Fruit fly (Drosophila melanogaster) whole organism, embryonic: ENCODE results near the gene CG34331.
A peak's percentile ranks its signal among the peaks of the same experiment; 100 is the strongest.

Experiments
- CG10321 ChIP-seq: fragments of 200-800 bp; sonication (Bioruptor generic); IDR thresholded peaks from 2 replicates; pipeline ENCODE4 v1.3.6; 2022; ENCODE audit warnings: missing biosample characterization, missing genetic modification characterization
- CG10462 ChIP-seq: fragments of 200-800 bp; sonication (Bioruptor generic); optimal IDR thresholded peaks from 2 replicates; lab custom pipeline; 2016; ENCODE audit warnings: missing biosample characterization, missing genetic modification characterization
- CG13296 ChIP-seq: fragments of 200-800 bp; sonication (Bioruptor generic); optimal IDR thresholded peaks from 3 replicates; lab custom pipeline; 2018; ENCODE audit warnings: missing biosample characterization, mild to moderate bottlenecking, missing genetic modification characterization
- CG15073 ChIP-seq: fragments of 200-800 bp; sonication (Bioruptor generic); optimal IDR thresholded peaks from 2 replicates; lab custom pipeline; 2016; ENCODE audit warnings: missing biosample characterization, missing genetic modification characterization
- CG16863 ChIP-seq: fragments of 200-800 bp; sonication (Bioruptor generic); optimal IDR thresholded peaks from 3 replicates; lab custom pipeline; 2016; ENCODE audit warnings: missing biosample characterization, missing genetic modification characterization
- CG2202 ChIP-seq: fragments of 200-800 bp; sonication (Bioruptor generic); optimal IDR thresholded peaks from 2 replicates; lab custom pipeline; 2018; ENCODE audit warnings: missing biosample characterization, mild to moderate bottlenecking, missing genetic modification characterization
- CG2678 ChIP-seq: fragments of 200-800 bp; sonication (Bioruptor generic); optimal IDR thresholded peaks from 3 replicates; lab custom pipeline; 2019; ENCODE audit warnings: missing biosample characterization, mild to moderate bottlenecking, missing genetic modification characterization, moderate library complexity
- CG30403 ChIP-seq: fragments of 200-800 bp; sonication (Bioruptor generic); optimal IDR thresholded peaks from 3 replicates; lab custom pipeline; 2016; ENCODE audit warnings: missing biosample characterization, missing genetic modification characterization
- CG4328 ChIP-seq: fragments of 200-800 bp; sonication (Bioruptor generic); optimal IDR thresholded peaks from 3 replicates; lab custom pipeline; 2017; ENCODE audit warnings: missing biosample characterization, missing genetic modification reagents, missing genetic modification characterization
- CG5245 ChIP-seq: fragments of 200-800 bp; sonication (Bioruptor generic); optimal IDR thresholded peaks from 3 replicates; lab custom pipeline; 2016; ENCODE audit warnings: missing biosample characterization, missing genetic modification characterization
- CG6683 ChIP-seq: fragments of 200-800 bp; sonication (Bioruptor generic); optimal IDR thresholded peaks from 2 replicates; lab custom pipeline; 2017; ENCODE audit warnings: missing biosample characterization, mild to moderate bottlenecking, missing genetic modification characterization, missing genetic modification reagents
- CG7372 ChIP-seq: fragments of 200-800 bp; sonication (Bioruptor generic); IDR thresholded peaks from 2 replicates; pipeline ENCODE4 v1.3.6; 2022; ENCODE audit warnings: missing biosample characterization, missing genetic modification characterization
- CG8388 ChIP-seq: fragments of 200-800 bp; sonication (Bioruptor generic); optimal IDR thresholded peaks from 2 replicates; lab custom pipeline; 2019; ENCODE audit warnings: missing biosample characterization, mild to moderate bottlenecking, missing genetic modification characterization, moderate library complexity
- CG8765 ChIP-seq: fragments of 200-800 bp; sonication (Bioruptor generic); IDR thresholded peaks from 2 replicates; pipeline ENCODE4 v1.3.6; 2022; ENCODE audit warnings: missing biosample characterization, missing genetic modification characterization
- CG9215 ChIP-seq: fragments of 200-800 bp; sonication (Bioruptor generic); IDR thresholded peaks from 2 replicates; pipeline ENCODE4 v1.3.6; 2022; ENCODE audit warnings: missing biosample characterization, missing genetic modification characterization
- CG9932 ChIP-seq: fragments of 200-800 bp; sonication (Bioruptor generic); IDR thresholded peaks from 2 replicates; pipeline ENCODE4 v1.3.6; 2022; ENCODE audit warnings: missing biosample characterization, missing genetic modification characterization
- CoRest ChIP-seq: fragments of 200-800 bp; sonication (Bioruptor generic); optimal IDR thresholded peaks from 3 replicates; lab custom pipeline; 2018; ENCODE audit warnings: missing biosample characterization, mild to moderate bottlenecking, missing genetic modification characterization, moderate library complexity
- Deaf1 ChIP-seq: fragments of 200-800 bp; optimal IDR thresholded peaks from 3 replicates; lab custom pipeline; 2019; ENCODE audit warnings: missing biosample characterization, mild to moderate bottlenecking, missing genetic modification characterization, moderate library complexity
- Fer3 ChIP-seq: fragments of 200-800 bp; sonication (Bioruptor generic); optimal IDR thresholded peaks from 2 replicates; lab custom pipeline; 2018; ENCODE audit warnings: missing biosample characterization, mild to moderate bottlenecking, missing genetic modification characterization, moderate library complexity
- Hr3 ChIP-seq: fragments of 200-800 bp; sonication (Bioruptor generic); optimal IDR thresholded peaks from 3 replicates; lab custom pipeline; 2016; ENCODE audit warnings: missing biosample characterization, missing genetic modification characterization
- NfI ChIP-seq: fragments of 200-800 bp; sonication (Bioruptor generic); optimal IDR thresholded peaks from 3 replicates; lab custom pipeline; 2018; ENCODE audit warnings: missing biosample characterization, mild to moderate bottlenecking, missing genetic modification characterization, moderate library complexity
- Oli ChIP-seq: fragments of 200-800 bp; sonication (Bioruptor generic); optimal IDR thresholded peaks from 2 replicates; lab custom pipeline; 2018; ENCODE audit warnings: missing biosample characterization, mild to moderate bottlenecking, missing genetic modification characterization, moderate library complexity
- Sox100B ChIP-seq: fragments of 200-800 bp; sonication (Bioruptor generic); optimal IDR thresholded peaks from 3 replicates; lab custom pipeline; 2018; ENCODE audit warnings: missing biosample characterization, mild to moderate bottlenecking, missing genetic modification characterization
- Tbp ChIP-seq: fragments of >200 bp; optimal IDR thresholded peaks from 2 replicates; lab custom pipeline; 2018; ENCODE audit warnings: missing biosample characterization, missing genetic modification characterization
- Trl ChIP-seq, 3 experiments: fragments of >200 bp in 2 of 3; fragments of 200-800 bp in 1 of 3; sonication (Bioruptor generic) in 1 of 3; optimal IDR thresholded peaks; 2 replicates in 1 of 3; 3 replicates in 2 of 3; lab custom pipeline; 2016 to 2017; ENCODE audit warnings: missing biosample characterization in 1 of 3, missing genetic modification characterization in 1 of 3
- al ChIP-seq: fragments of 200-800 bp; sonication (Bioruptor generic); IDR thresholded peaks from 2 replicates; pipeline ENCODE4 v1.3.6; 2022; ENCODE audit warnings: missing biosample characterization, missing genetic modification characterization
- amos ChIP-seq: fragments of 200-800 bp; sonication (Bioruptor generic); IDR thresholded peaks from 2 replicates; pipeline ENCODE4 v1.3.6; 2022; ENCODE audit warnings: missing biosample characterization, missing genetic modification characterization; ENCODE audit not compliant: partially characterized antibody
- bigmax ChIP-seq: fragments of 200-800 bp; sonication (Bioruptor generic); optimal IDR thresholded peaks from 2 replicates; lab custom pipeline; 2018; ENCODE audit warnings: missing biosample characterization, mild to moderate bottlenecking, missing genetic modification characterization
- btn ChIP-seq: fragments of 200-800 bp; sonication (Bioruptor generic); optimal IDR thresholded peaks from 2 replicates; lab custom pipeline; 2016; ENCODE audit warnings: missing biosample characterization, missing genetic modification characterization
- cg ChIP-seq: fragments of 200-800 bp; sonication (Bioruptor generic); optimal IDR thresholded peaks from 3 replicates; lab custom pipeline; 2019; ENCODE audit warnings: missing biosample characterization, mild to moderate bottlenecking, missing genetic modification characterization, moderate library complexity
- crol ChIP-seq: fragments of 200-800 bp; sonication (Bioruptor generic); IDR thresholded peaks from 2 replicates; pipeline ENCODE4 v1.3.6; 2022; ENCODE audit warnings: missing biosample characterization, missing genetic modification characterization
- emc ChIP-seq: fragments of 200-800 bp; sonication (Bioruptor generic); optimal IDR thresholded peaks from 2 replicates; lab custom pipeline; 2016; ENCODE audit warnings: missing biosample characterization, missing genetic modification characterization
- gce ChIP-seq: fragments of 200-800 bp; sonication (Bioruptor generic); IDR thresholded peaks from 3 replicates; pipeline ENCODE4 v1.3.6; 2022; ENCODE audit warnings: missing biosample characterization, missing genetic modification characterization
- grn ChIP-seq: fragments of 200-800 bp; sonication (Bioruptor generic); optimal IDR thresholded peaks from 3 replicates; lab custom pipeline; 2017; ENCODE audit warnings: missing biosample characterization, missing genetic modification characterization
- gt ChIP-seq: fragments of 200-800 bp; sonication (Bioruptor generic); IDR thresholded peaks from 2 replicates; pipeline ENCODE4 v1.3.6; 2022; ENCODE audit warnings: missing biosample characterization, missing genetic modification characterization
- insv ChIP-seq, 2 experiments: fragments of 200-800 bp; sonication (Bioruptor generic); optimal IDR thresholded peaks; 3 replicates each; lab custom pipeline; 2016 to 2018; ENCODE audit warnings: missing biosample characterization in 2 of 2, missing genetic modification characterization in 2 of 2
- kay ChIP-seq: fragments of 200-800 bp; sonication (Bioruptor generic); optimal IDR thresholded peaks from 2 replicates; lab custom pipeline; 2016; ENCODE audit warnings: missing biosample characterization, missing genetic modification characterization
- lilli ChIP-seq: fragments of 200-800 bp; sonication (Bioruptor generic); optimal IDR thresholded peaks from 3 replicates; lab custom pipeline; 2016; ENCODE audit warnings: missing biosample characterization, missing genetic modification characterization
- mld ChIP-seq: fragments of 200-800 bp; sonication (Bioruptor generic); IDR thresholded peaks from 3 replicates; pipeline ENCODE4 v1.3.6; 2022; ENCODE audit warnings: missing biosample characterization, missing genetic modification characterization; ENCODE audit not compliant: partially characterized antibody
- pan ChIP-seq, 4 experiments: fragments of >200 bp in 3 of 4; fragments of 200-800 bp in 1 of 4; sonication (Bioruptor generic) in 1 of 4; optimal IDR thresholded peaks in 3 of 4; IDR thresholded peaks in 1 of 4; 2 replicates each; pipeline versions ENCODE4 v1.3.6 to Lab custom; 2017 to 2022; ENCODE audit warnings: missing biosample characterization in 2 of 4, missing genetic modification characterization in 2 of 4, mixed read lengths in 1 of 4
- pho ChIP-seq: fragments of 200-800 bp; sonication (Bioruptor generic); optimal IDR thresholded peaks from 2 replicates; lab custom pipeline; 2016; ENCODE audit warnings: missing biosample characterization, missing genetic modification characterization
- prd ChIP-seq, 3 experiments: fragments of >200 bp in 2 of 3; fragments of 200-800 bp in 1 of 3; sonication (Bioruptor generic) in 1 of 3; optimal IDR thresholded peaks in 2 of 3; IDR thresholded peaks in 1 of 3; 2 replicates in 2 of 3; 3 replicates in 1 of 3; pipeline versions ENCODE4 v1.3.6 to Lab custom; 2017 to 2022; ENCODE audit warnings: missing biosample characterization in 1 of 3, missing genetic modification characterization in 1 of 3
- salm ChIP-seq: fragments of 200-800 bp; sonication (Bioruptor generic); optimal IDR thresholded peaks from 2 replicates; lab custom pipeline; 2018; ENCODE audit warnings: missing biosample characterization, mild to moderate bottlenecking, missing genetic modification characterization
- scrt ChIP-seq: fragments of 200-800 bp; sonication (Bioruptor generic); optimal IDR thresholded peaks from 2 replicates; lab custom pipeline; 2018; ENCODE audit warnings: missing biosample characterization, mild to moderate bottlenecking, missing genetic modification characterization, moderate library complexity
- sens ChIP-seq: fragments of 200-800 bp; sonication (Bioruptor generic); peaks from one replicate; lab custom pipeline; 2016; ENCODE audit warnings: missing biosample characterization, missing genetic modification characterization
- tgo ChIP-seq: fragments of 200-800 bp; sonication (Bioruptor generic); IDR thresholded peaks from 3 replicates; pipeline ENCODE4 v1.3.6; 2022; ENCODE audit warnings: missing biosample characterization, missing genetic modification characterization
- trh ChIP-seq: fragments of 200-800 bp; sonication (Bioruptor generic); optimal IDR thresholded peaks from 2 replicates; lab custom pipeline; 2016; ENCODE audit warnings: missing biosample characterization, missing genetic modification characterization
- ttk ChIP-seq: fragments of 200-800 bp; sonication (Bioruptor generic); IDR thresholded peaks from 2 replicates; pipeline ENCODE4 v2.1.2; 2022; ENCODE audit warnings: missing biosample characterization, missing genetic modification characterization
- tup ChIP-seq: fragments of 200-800 bp; sonication (Bioruptor generic); optimal IDR thresholded peaks from 2 replicates; lab custom pipeline; 2016; ENCODE audit warnings: missing biosample characterization, mild to moderate bottlenecking, missing genetic modification characterization, moderate library complexity
- zfh2 ChIP-seq: fragments of 200-800 bp; sonication (Bioruptor generic); optimal IDR thresholded peaks from 2 replicates; lab custom pipeline; 2016; ENCODE audit warnings: missing biosample characterization, missing genetic modification characterization

Gene CG34331

dm6 chrX:20147693-20148174, 25.5 kb downstream of the CG34331 start, which contains the start of gene aspr (continued):
- TF ChIP-seq amos (GFP tag; lab: Robert Waterston, UW) = no peak
- TF ChIP-seq mld (GFP tag; lab: Robert Waterston, UW) = no peak
- no peak for TF ChIP-seq CG2678 (tag; lab: Kevin White, UChicago)
- TF ChIP-seq CG9932 (GFP tag; lab: Robert Waterston, UW) = peak; percentile 50
- TF ChIP-seq zfh2 (GFP tag; lab: Kevin White, UChicago) = no peak
- no peak for TF ChIP-seq Trl (optimal IDR thresholded peaks at IDR 0.05; lab: Kevin White, UChicago)
- no peak for TF ChIP-seq Trl (GFP tag; optimal IDR thresholded peaks at IDR 0.05; lab: Kevin White, UChicago)
- TF ChIP-seq gt = no peak
- TF ChIP-seq bigmax = no peak
- TF ChIP-seq pan (optimal IDR thresholded peaks at IDR 0.05; lab: Kevin White, UChicago) = no peak
- no peak for TF ChIP-seq pan (GFP tag; optimal IDR thresholded peaks at IDR 0.05 in 1 of 2, IDR thresholded peaks at IDR 0.05 in 1 of 2)
- no peak for TF ChIP-seq CG8388 (GFP tag; lab: Kevin White, UChicago)
- TF ChIP-seq CG9215 (GFP tag; lab: Robert Waterston, UW) = 0 out of 2 replicates have a peak, but pooled peaks have one; percentile 13
- TF ChIP-seq CG15073 (GFP tag; lab: Kevin White, UChicago) = no peak
- no peak for TF ChIP-seq cg (GFP tag; lab: Kevin White, UChicago)
- TF ChIP-seq Tbp (GFP tag; lab: Kevin White, UChicago) = no peak
- no peak for TF ChIP-seq Fer3 (tag; lab: Kevin White, UChicago)
- no peak for TF ChIP-seq insv (GFP tag; optimal IDR thresholded peaks at IDR 0.05; lab: Kevin White, UChicago)
- TF ChIP-seq scrt = no peak
- TF ChIP-seq sens (GFP tag; lab: Kevin White, UChicago) = peak; percentile 77
- TF ChIP-seq CG4328 (GFP tag; lab: Kevin White, UChicago) = no peak
- no peak for TF ChIP-seq tup
- TF ChIP-seq CG7372 = no peak
- TF ChIP-seq pho = no peak
- no peak for TF ChIP-seq crol (GFP tag; lab: Robert Waterston, UW)
- no peak for TF ChIP-seq Oli (tag; lab: Kevin White, UChicago)
- 0 out of 3 replicates have a peak, but pooled peaks have one; percentile 18 for TF ChIP-seq tgo (GFP tag; lab: Robert Waterston, UW)
- no peak for TF ChIP-seq CG8765
- TF ChIP-seq emc = no peak
- TF ChIP-seq kay (GFP tag; lab: Kevin White, UChicago) = no peak
- peak; percentile 25 for TF ChIP-seq CoRest (tag; lab: Kevin White, UChicago)
- TF ChIP-seq CG6683 (GFP tag; lab: Kevin White, UChicago) = no peak
- TF ChIP-seq CG16863 (GFP tag; lab: Kevin White, UChicago) = no peak
- TF ChIP-seq CG10321 (GFP tag; lab: Robert Waterston, UW) = no peak
- TF ChIP-seq CG10462 = no peak
- no peak for TF ChIP-seq Hr3 (GFP tag; lab: Kevin White, UChicago)
- TF ChIP-seq salm (tag; lab: Kevin White, UChicago) = no peak
- TF ChIP-seq CG30403 (GFP tag; lab: Kevin White, UChicago) = no peak
- TF ChIP-seq Deaf1 (tag; lab: Kevin White, UChicago) = no peak
- no peak for TF ChIP-seq CG2202 (tag; lab: Kevin White, UChicago)
- no peak for TF ChIP-seq lilli
- no peak for TF ChIP-seq ttk (GFP tag; lab: Robert Waterston, UW)
- TF ChIP-seq al = peak; percentile 25; the same call in 1 of the 2 replicates
- no peak for TF ChIP-seq Sox100B (GFP tag; lab: Kevin White, UChicago)
- TF ChIP-seq btn = no peak
- no peak for TF ChIP-seq CG13296 (GFP tag; lab: Kevin White, UChicago)
- TF ChIP-seq grn (GFP tag; lab: Kevin White, UChicago) = no peak
- no peak for TF ChIP-seq prd (optimal IDR thresholded peaks at IDR 0.05; lab: Kevin White, UChicago)
- no peak for TF ChIP-seq prd (GFP tag; IDR thresholded peaks at IDR 0.05; lab: Robert Waterston, UW)
- peak; percentile 20 for TF ChIP-seq NfI
- TF ChIP-seq gce (GFP tag; lab: Robert Waterston, UW) = no peak
- TF ChIP-seq CG5245 (GFP tag; lab: Kevin White, UChicago) = no peak
- no peak for TF ChIP-seq trh (GFP tag; lab: Kevin White, UChicago)
